Worm (Caenorhabditis elegans) whole organism, young adult: ENCODE results near the gene T13F2.4.

ENCODE experiments used
- B0336.3 ChIP-seq: fragments of 200-800 bp; sonication (Bioruptor generic); IDR thresholded peaks from 2 replicates; pipeline ENCODE4 v1.3.6; 2022; ENCODE audit warnings: missing genetic modification characterization, missing compliant biosample characterization
- F33H1.4 ChIP-seq: fragments of 200-800 bp; sonication (Bioruptor generic); IDR thresholded peaks from 2 replicates; pipeline ENCODE4 v1.3.6; 2022; ENCODE audit warnings: missing genetic modification reagents, missing genetic modification characterization, missing compliant biosample characterization
- ceh-27 ChIP-seq: fragments of 200-800 bp; sonication (Bioruptor generic); optimal IDR thresholded peaks from 2 replicates; lab custom pipeline; 2018; ENCODE audit warnings: mild to moderate bottlenecking, missing genetic modification characterization, moderate library complexity, missing compliant biosample characterization
- fkh-3 ChIP-seq: sonication (generic microtip); optimal IDR thresholded peaks from 2 replicates; lab custom pipeline; 2016; ENCODE audit warnings: mild to moderate bottlenecking, missing genetic modification characterization, missing compliant biosample characterization
- lsl-1 ChIP-seq: fragments of 200-800 bp; sonication (Bioruptor generic); optimal IDR thresholded peaks from 2 replicates; lab custom pipeline; 2018; ENCODE audit warnings: mild to moderate bottlenecking, missing genetic modification characterization, moderate library complexity, missing compliant biosample characterization
- mcd-1 ChIP-seq: fragments of 200-800 bp; sonication (Bioruptor generic); IDR thresholded peaks from 2 replicates; pipeline ENCODE4 v1.3.6; 2022; ENCODE audit warnings: missing genetic modification reagents, missing genetic modification characterization, missing compliant biosample characterization
- pha-4 ChIP-seq: fragments of 150-350 bp; sonication (generic microtip); optimal IDR thresholded peaks from 2 replicates; lab custom pipeline; 2014; ENCODE audit warnings: missing biosample characterization, missing genetic modification reagents, missing genetic modification characterization
- somi-1 ChIP-seq: fragments of 200-800 bp; sonication (Bioruptor generic); optimal IDR thresholded peaks from 2 replicates; lab custom pipeline; 2018; ENCODE audit warnings: mild to moderate bottlenecking, missing genetic modification characterization, missing compliant biosample characterization
- unc-130 ChIP-seq: sonication (generic microtip); optimal IDR thresholded peaks from 2 replicates; lab custom pipeline; 2016; ENCODE audit warnings: missing genetic modification reagents, missing genetic modification characterization, missing compliant biosample characterization
- unc-62 ChIP-seq: fragments of 150-350 bp; optimal IDR thresholded peaks from 2 replicates; lab custom pipeline; 2014; ENCODE audit warnings: missing biosample characterization, missing genetic modification reagents, missing genetic modification characterization
- ztf-26 ChIP-seq: sonication (generic microtip); optimal IDR thresholded peaks from 2 replicates; lab custom pipeline; 2017; ENCODE audit warnings: missing genetic modification characterization, missing compliant biosample characterization

- TF ChIP-seq somi-1: no peak
- no peak for TF ChIP-seq F33H1.4
- no peak for TF ChIP-seq lsl-1
- TF ChIP-seq B0336.3 (GFP tag; lab: Robert Waterston, UW): no peak
- no peak for TF ChIP-seq fkh-3
- TF ChIP-seq ceh-27 (GFP tag; lab: Kevin White, UChicago): no peak
- TF ChIP-seq pha-4 (tag; lab: Kevin White, UChicago): no peak
- TF ChIP-seq unc-130: no peak
- TF ChIP-seq ztf-26 (tag; lab: Kevin White, UChicago): no peak
- TF ChIP-seq unc-62: no peak
- TF ChIP-seq mcd-1 (GFP tag; lab: Robert Waterston, UW): no peak
Observed at ce11 chrIV:9836317-9836716, 46.7 kb downstream of the T13F2.4 start, which contains the start of gene msp-81.
